Fruit fly (Drosophila melanogaster) whole organism, embryonic: ENCODE data around the gene Cad88C.

Experiments
- Atf3 ChIP-seq: fragments of 200-800 bp; sonication (Bioruptor generic); optimal IDR thresholded peaks from 3 replicates; lab custom pipeline; 2016; ENCODE audit warnings: missing biosample characterization, missing genetic modification characterization
- Atf6 ChIP-seq: fragments of 200-800 bp; sonication (Bioruptor generic); IDR thresholded peaks from 2 replicates; pipeline ENCODE4 v1.3.6; 2022; ENCODE audit warnings: missing biosample characterization, missing genetic modification characterization
- Bteb2 ChIP-seq: fragments of 200-800 bp; sonication (Bioruptor generic); optimal IDR thresholded peaks from 2 replicates; lab custom pipeline; 2016; ENCODE audit warnings: missing biosample characterization, missing genetic modification characterization
- CG10462 ChIP-seq: fragments of 200-800 bp; sonication (Bioruptor generic); optimal IDR thresholded peaks from 2 replicates; lab custom pipeline; 2016; ENCODE audit warnings: missing biosample characterization, missing genetic modification characterization
- CG11456 ChIP-seq: fragments of 200-800 bp; sonication (Bioruptor generic); IDR thresholded peaks from 3 replicates; pipeline ENCODE4 v1.3.6; 2022; ENCODE audit warnings: missing biosample characterization, missing genetic modification characterization
- CG12219 ChIP-seq: fragments of 200-800 bp; sonication (Bioruptor generic); optimal IDR thresholded peaks from 3 replicates; lab custom pipeline; 2018; ENCODE audit warnings: missing biosample characterization, mild to moderate bottlenecking, missing genetic modification characterization
- CG1233 ChIP-seq: fragments of 200-800 bp; sonication (Bioruptor generic); optimal IDR thresholded peaks from 4 replicates; lab custom pipeline; 2018; ENCODE audit warnings: missing biosample characterization, mild to moderate bottlenecking, missing genetic modification characterization
- CG13123 ChIP-seq: fragments of 200-800 bp; sonication (Bioruptor generic); optimal IDR thresholded peaks from 2 replicates; lab custom pipeline; 2016; ENCODE audit warnings: missing biosample characterization, missing genetic modification characterization
- CG14050 ChIP-seq: fragments of 200-800 bp; sonication (Bioruptor generic); IDR thresholded peaks from 3 replicates; pipeline ENCODE4 v1.3.6; 2022; ENCODE audit warnings: missing biosample characterization, missing genetic modification characterization
- CG15696 ChIP-seq: fragments of 200-800 bp; sonication (Bioruptor generic); optimal IDR thresholded peaks from 2 replicates; lab custom pipeline; 2019; ENCODE audit warnings: missing biosample characterization, mild to moderate bottlenecking, missing genetic modification characterization, moderate library complexity
- CG1647 ChIP-seq: fragments of 200-800 bp; sonication (Bioruptor generic); optimal IDR thresholded peaks from 3 replicates; lab custom pipeline; 2016; ENCODE audit warnings: missing biosample characterization, missing genetic modification characterization
- CG17568 ChIP-seq: fragments of 200-800 bp; sonication (Bioruptor generic); optimal IDR thresholded peaks from 2 replicates; lab custom pipeline; 2018; ENCODE audit warnings: missing biosample characterization, mild to moderate bottlenecking, missing genetic modification characterization, moderate library complexity
- CG18262 ChIP-seq: fragments of 200-800 bp; optimal IDR thresholded peaks from 3 replicates; lab custom pipeline; 2019; ENCODE audit warnings: missing biosample characterization, mild to moderate bottlenecking, missing genetic modification characterization, moderate library complexity
- CG3726 ChIP-seq: fragments of 200-800 bp; sonication (Bioruptor generic); IDR thresholded peaks from 3 replicates; pipeline ENCODE4, ENCODE4 v1.3.6; 2022; ENCODE audit warnings: missing biosample characterization, missing genetic modification characterization
- CG3995 ChIP-seq: fragments of 200-800 bp; sonication (Bioruptor generic); optimal IDR thresholded peaks from 3 replicates; lab custom pipeline; 2016; ENCODE audit warnings: missing biosample characterization, missing genetic modification characterization
- CG7839 ChIP-seq: fragments of 200-800 bp; sonication (Bioruptor generic); optimal IDR thresholded peaks from 3 replicates; lab custom pipeline; 2018; ENCODE audit warnings: missing biosample characterization, mild to moderate bottlenecking, missing genetic modification characterization, moderate library complexity
- CG7963 ChIP-seq: fragments of 200-800 bp; sonication (Bioruptor generic); IDR thresholded peaks from 3 replicates; pipeline ENCODE4 v1.3.6; 2022; ENCODE audit warnings: missing biosample characterization, missing genetic modification characterization; ENCODE audit not compliant: partially characterized antibody
- D ChIP-seq, 2 experiments: fragments of 200-800 bp in 1 of 2; fragments of >200 bp in 1 of 2; sonication (Bioruptor generic) in 1 of 2; optimal IDR thresholded peaks; 2 replicates in 1 of 2; 3 replicates in 1 of 2; lab custom pipeline; 2017; ENCODE audit warnings: mild to moderate bottlenecking in 1 of 2, missing biosample characterization in 1 of 2, missing genetic modification characterization in 1 of 2, missing genetic modification reagents in 1 of 2
- Dfd ChIP-seq, 2 experiments: fragments of >200 bp; optimal IDR thresholded peaks; 2 replicates each; lab custom pipeline; 2017; ENCODE audit warnings: missing biosample characterization in 2 of 2, missing genetic modification characterization in 2 of 2
- Doc3 ChIP-seq: fragments of 200-800 bp; sonication (Bioruptor generic); IDR thresholded peaks from 3 replicates; pipeline ENCODE4 v1.3.6; 2022; ENCODE audit warnings: missing biosample characterization, missing genetic modification characterization; ENCODE audit not compliant: partially characterized antibody
- H15 ChIP-seq: fragments of 200-800 bp; sonication (Bioruptor generic); IDR thresholded peaks from 3 replicates; pipeline ENCODE4 v1.3.6; 2022; ENCODE audit warnings: missing biosample characterization, missing genetic modification characterization
- Hr51 ChIP-seq, 2 experiments: fragments of 200-800 bp; sonication (Bioruptor generic); optimal IDR thresholded peaks; 2 replicates in 1 of 2; 3 replicates in 1 of 2; lab custom pipeline; 2016 to 2018; ENCODE audit warnings: missing biosample characterization in 2 of 2, missing genetic modification characterization in 2 of 2, mild to moderate bottlenecking in 1 of 2, moderate library complexity in 1 of 2
- Hr78 ChIP-seq, 2 experiments: fragments of 200-800 bp in 1 of 2; fragments of >200 bp in 1 of 2; sonication (Bioruptor generic) in 1 of 2; optimal IDR thresholded peaks; 2 replicates each; lab custom pipeline; 2017 to 2019; ENCODE audit warnings: missing biosample characterization in 2 of 2, missing genetic modification characterization in 2 of 2, mild to moderate bottlenecking in 1 of 2, moderate library complexity in 1 of 2
- Lpt ChIP-seq: fragments of >200 bp; optimal IDR thresholded peaks from 2 replicates; lab custom pipeline; 2018; ENCODE audit warnings: missing biosample characterization, missing genetic modification characterization
- Med ChIP-seq: fragments of 200-800 bp; sonication (Bioruptor generic); peaks from one replicate; lab custom pipeline; 2016; ENCODE audit warnings: missing biosample characterization, missing genetic modification characterization, mild to moderate bottlenecking, inconsistent platforms, moderate library complexity
- NFAT ChIP-seq: fragments of 200-800 bp; sonication (Bioruptor generic); IDR thresholded peaks from 2 replicates; pipeline ENCODE4 v1.3.6; 2022; ENCODE audit warnings: missing biosample characterization, missing genetic modification characterization
- Nf-YA ChIP-seq: fragments of 200-800 bp; sonication (Bioruptor generic); IDR thresholded peaks from 2 replicates; pipeline ENCODE4 v1.3.6; 2022; ENCODE audit warnings: missing biosample characterization, missing genetic modification characterization
- Nf-YC ChIP-seq: fragments of 200-800 bp; optimal IDR thresholded peaks from 3 replicates; lab custom pipeline; 2019; ENCODE audit warnings: missing biosample characterization, mild to moderate bottlenecking, missing genetic modification characterization, moderate library complexity
- Pdp1 ChIP-seq, 2 experiments: fragments of 200-800 bp; sonication (Bioruptor generic); optimal IDR thresholded peaks; 3 replicates each; lab custom pipeline; 2016; ENCODE audit warnings: missing biosample characterization in 2 of 2, missing genetic modification characterization in 2 of 2, mild to moderate bottlenecking in 1 of 2, moderate library complexity in 1 of 2
- Six4 ChIP-seq: fragments of 200-800 bp; sonication (Bioruptor generic); optimal IDR thresholded peaks from 2 replicates; lab custom pipeline; 2016; ENCODE audit warnings: missing biosample characterization, missing genetic modification characterization
- chinmo ChIP-seq: fragments of 200-800 bp; sonication (Bioruptor generic); IDR thresholded peaks from 4 replicates; pipeline ENCODE4 v1.3.6; 2022; ENCODE audit warnings: missing biosample characterization, missing genetic modification characterization; ENCODE audit not compliant: partially characterized antibody
- ci ChIP-seq: fragments of 200-800 bp; sonication (Bioruptor generic); IDR thresholded peaks from 3 replicates; pipeline ENCODE4 v1.3.6; 2022; ENCODE audit warnings: missing biosample characterization, missing genetic modification characterization
- crc ChIP-seq: fragments of 200-800 bp; sonication (Bioruptor generic); optimal IDR thresholded peaks from 2 replicates; lab custom pipeline; 2016; ENCODE audit warnings: missing biosample characterization, missing genetic modification characterization
- dan ChIP-seq: fragments of 200-800 bp; sonication (Bioruptor generic); IDR thresholded peaks from 2 replicates; pipeline ENCODE4 v1.3.6; 2022; ENCODE audit warnings: missing biosample characterization, missing genetic modification characterization
- gsb-n ChIP-seq: fragments of 200-800 bp; sonication (Bioruptor generic); optimal IDR thresholded peaks from 3 replicates; lab custom pipeline; 2018; ENCODE audit warnings: missing biosample characterization, mild to moderate bottlenecking, missing genetic modification characterization
- insv ChIP-seq, 2 experiments: fragments of 200-800 bp; sonication (Bioruptor generic); optimal IDR thresholded peaks; 3 replicates each; lab custom pipeline; 2016 to 2018; ENCODE audit warnings: missing biosample characterization in 2 of 2, missing genetic modification characterization in 2 of 2
- mam ChIP-seq: fragments of 200-800 bp; sonication (Bioruptor generic); optimal IDR thresholded peaks from 3 replicates; lab custom pipeline; 2016; ENCODE audit warnings: missing biosample characterization, missing genetic modification characterization
- mld ChIP-seq: fragments of 200-800 bp; sonication (Bioruptor generic); IDR thresholded peaks from 3 replicates; pipeline ENCODE4 v1.3.6; 2022; ENCODE audit warnings: missing biosample characterization, missing genetic modification characterization; ENCODE audit not compliant: partially characterized antibody
- nmo ChIP-seq: fragments of 200-800 bp; sonication (Bioruptor generic); optimal IDR thresholded peaks from 2 replicates; lab custom pipeline; 2018; ENCODE audit warnings: missing biosample characterization, mild to moderate bottlenecking, missing genetic modification characterization, moderate library complexity
- oc ChIP-seq: fragments of 200-800 bp; sonication (Bioruptor generic); optimal IDR thresholded peaks from 2 replicates; lab custom pipeline; 2018; ENCODE audit warnings: missing biosample characterization, mild to moderate bottlenecking, missing genetic modification characterization, moderate library complexity
- onecut ChIP-seq: fragments of 200-800 bp; sonication (Bioruptor generic); IDR thresholded peaks from 2 replicates; pipeline ENCODE4 v1.3.6; 2022; ENCODE audit warnings: missing biosample characterization, missing genetic modification characterization
- sd ChIP-seq: fragments of 200-800 bp; sonication (Bioruptor generic); optimal IDR thresholded peaks from 3 replicates; lab custom pipeline; 2018; ENCODE audit warnings: missing biosample characterization, mild to moderate bottlenecking, missing genetic modification characterization, moderate library complexity
- sens ChIP-seq: fragments of 200-800 bp; sonication (Bioruptor generic); peaks from one replicate; lab custom pipeline; 2016; ENCODE audit warnings: missing biosample characterization, missing genetic modification characterization
- sr ChIP-seq: fragments of 200-800 bp; sonication (Bioruptor generic); IDR thresholded peaks from 3 replicates; pipeline ENCODE4 v1.3.6; 2022; ENCODE audit warnings: missing biosample characterization, missing genetic modification characterization
- yki ChIP-seq: fragments of >200 bp; optimal IDR thresholded peaks from 3 replicates; lab custom pipeline; 2018

Gene Cad88C

dm6 chr3R:14654976-14655896 lies 25.0 kb downstream of the Cad88C start (continued):
- peak; percentile 81 to 94 for TF ChIP-seq Hr51 (GFP tag; optimal IDR thresholded peaks at IDR 0.05; lab: Kevin White, UChicago)
- TF ChIP-seq Atf3 (GFP tag; lab: Kevin White, UChicago): peak; percentile 87
- peak; percentile 89 for TF ChIP-seq H15 (GFP tag; lab: Robert Waterston, UW)
- TF ChIP-seq sd (tag; lab: Kevin White, UChicago): peak; percentile 82

- TF ChIP-seq CG15696 (tag; lab: Kevin White, UChicago): no peak
- peak; percentile 89 for TF ChIP-seq CG3995 (GFP tag; lab: Kevin White, UChicago)
- peak; percentile 66 for TF ChIP-seq Nf-YA
- no peak for TF ChIP-seq CG17568 (GFP tag; lab: Kevin White, UChicago)
- TF ChIP-seq sr (GFP tag; lab: Robert Waterston, UW): no peak
- TF ChIP-seq Pdp1 (GFP tag; optimal IDR thresholded peaks at IDR 0.05; lab: Kevin White, UChicago): peak in 1 of 2 experiments; percentile 70
- no peak for TF ChIP-seq NFAT (GFP tag; lab: Robert Waterston, UW)
- TF ChIP-seq D (optimal IDR thresholded peaks at IDR 0.05; lab: Kevin White, UChicago): peak; percentile 70
- no peak for TF ChIP-seq D (GFP tag; optimal IDR thresholded peaks at IDR 0.05; lab: Kevin White, UChicago)
- peak; percentile 100 for TF ChIP-seq Nf-YC (tag; lab: Kevin White, UChicago)
- no peak for TF ChIP-seq crc (GFP tag; lab: Kevin White, UChicago)
- TF ChIP-seq sens (GFP tag; lab: Kevin White, UChicago): no peak
- TF ChIP-seq CG12219 (GFP tag; lab: Kevin White, UChicago): no peak
- TF ChIP-seq mld: 0 out of 3 replicates have a peak, but pooled peaks have one; percentile 18
- no peak for TF ChIP-seq dan (GFP tag; lab: Robert Waterston, UW)
- no peak for TF ChIP-seq oc (tag; lab: Kevin White, UChicago)
- TF ChIP-seq onecut: no peak
- no peak for TF ChIP-seq Six4 (GFP tag; lab: Kevin White, UChicago)
- TF ChIP-seq Med: peak; percentile 85
- no peak for TF ChIP-seq CG13123 (GFP tag; lab: Kevin White, UChicago)
- TF ChIP-seq nmo: no peak
- TF ChIP-seq ci (GFP tag; lab: Robert Waterston, UW): no peak
- no peak for TF ChIP-seq CG14050 (GFP tag; lab: Robert Waterston, UW)
- no peak for TF ChIP-seq CG18262 (tag; lab: Kevin White, UChicago)
- no peak for TF ChIP-seq CG1647
- TF ChIP-seq chinmo (GFP tag; lab: Robert Waterston, UW): peak; percentile 69; the same call in 2 of the 4 replicates
- TF ChIP-seq Atf6 (GFP tag; lab: Robert Waterston, UW): no peak
- TF ChIP-seq sd (tag; lab: Kevin White, UChicago): no peak
- TF ChIP-seq Lpt (GFP tag; lab: Kevin White, UChicago): no peak
- peak; percentile 97 to 100 for TF ChIP-seq insv (GFP tag; optimal IDR thresholded peaks at IDR 0.05; lab: Kevin White, UChicago)
- no peak for TF ChIP-seq CG1233 (GFP tag; lab: Kevin White, UChicago)
- TF ChIP-seq CG10462 (GFP tag; lab: Kevin White, UChicago): no peak
- no peak for TF ChIP-seq yki (lab: Kevin White, UChicago)
- no peak for TF ChIP-seq Bteb2 (GFP tag; lab: Kevin White, UChicago)
- no peak for TF ChIP-seq mam (GFP tag; lab: Kevin White, UChicago)
- no peak for TF ChIP-seq CG3726
- no peak for TF ChIP-seq Dfd (GFP tag; optimal IDR thresholded peaks at IDR 0.05; lab: Kevin White, UChicago)
- no peak for TF ChIP-seq CG7963 (GFP tag; lab: Robert Waterston, UW)
- TF ChIP-seq Hr78 (GFP tag; optimal IDR thresholded peaks at IDR 0.05; lab: Kevin White, UChicago): no peak
- no peak for TF ChIP-seq CG11456 (GFP tag; lab: Robert Waterston, UW)
- TF ChIP-seq Doc3 (GFP tag; lab: Robert Waterston, UW): no peak
- no peak for TF ChIP-seq gsb-n (tag; lab: Kevin White, UChicago)
- peak; percentile 24 for TF ChIP-seq CG7839 (tag; lab: Kevin White, UChicago)
These were observed 25.8 kb downstream of the Cad88C start for dm6 chr3R:14655912-14656700.
